Worm (Caenorhabditis elegans): Measurements from ENCODE around the gene C06A6.7.

DNA sequence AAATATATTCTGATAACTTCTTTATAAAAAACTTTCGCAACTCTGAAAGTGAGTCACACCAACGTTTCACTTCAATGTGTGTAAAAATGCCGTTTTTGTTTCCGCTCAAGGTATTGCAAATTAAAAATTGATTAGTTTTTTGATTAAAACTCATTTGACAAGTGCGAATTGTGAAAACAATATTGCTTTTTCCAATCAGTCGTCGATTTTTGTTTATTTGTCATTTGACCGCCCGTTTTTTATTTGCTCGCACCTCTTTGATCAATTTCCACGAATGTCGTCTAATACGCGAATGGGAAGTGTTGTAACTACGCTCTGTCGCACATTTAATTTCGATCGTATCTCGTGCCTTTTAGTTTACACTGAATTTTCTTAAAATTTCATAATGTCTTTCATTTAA is 8.2 kb downstream of the C06A6.7 start, which contains the start of gene mvb-12:
- no peak for TF ChIP-seq elt-3 (tag; optimal IDR thresholded peaks at IDR 0.05)
- TF ChIP-seq nhr-11 (tag; optimal IDR thresholded peaks at IDR 0.05): no peak
- TF ChIP-seq nhr-6 (tag; optimal IDR thresholded peaks at IDR 0.05): no peak
- no peak for TF ChIP-seq aly-2 (tag; optimal IDR thresholded peaks at IDR 0.05)
- peak in 1 of 2 experiments; percentile 54 for TF ChIP-seq lsy-2 (tag; optimal IDR thresholded peaks at IDR 0.05)
- TF ChIP-seq ztf-4 (tag; optimal IDR thresholded peaks at IDR 0.05): no peak
- TF ChIP-seq zag-1 (tag; optimal IDR thresholded peaks at IDR 0.05): no peak
- TF ChIP-seq ceh-16 (tag; optimal IDR thresholded peaks at IDR 0.05): no peak
- TF ChIP-seq elt-1 (tag; optimal IDR thresholded peaks at IDR 0.05): no peak
- TF ChIP-seq nhr-12 (tag; optimal IDR thresholded peaks at IDR 0.05): no peak
- TF ChIP-seq fos-1 (tag; optimal IDR thresholded peaks at IDR 0.05): peak; percentile 37
- no peak for TF ChIP-seq ama-1 (optimal IDR thresholded peaks at IDR 0.05)
- TF ChIP-seq egl-27 (tag; optimal IDR thresholded peaks at IDR 0.05): no peak
- peak; percentile 43 for TF ChIP-seq nhr-129 (tag; optimal IDR thresholded peaks at IDR 0.05)

Measured in whole organism, L2 larva.